Fruit fly (Drosophila melanogaster): ENCODE results near the gene Top3alpha.
A peak's percentile ranks its signal among the peaks of the same experiment; 100 is the strongest.

The Top3alpha gene

DNA sequence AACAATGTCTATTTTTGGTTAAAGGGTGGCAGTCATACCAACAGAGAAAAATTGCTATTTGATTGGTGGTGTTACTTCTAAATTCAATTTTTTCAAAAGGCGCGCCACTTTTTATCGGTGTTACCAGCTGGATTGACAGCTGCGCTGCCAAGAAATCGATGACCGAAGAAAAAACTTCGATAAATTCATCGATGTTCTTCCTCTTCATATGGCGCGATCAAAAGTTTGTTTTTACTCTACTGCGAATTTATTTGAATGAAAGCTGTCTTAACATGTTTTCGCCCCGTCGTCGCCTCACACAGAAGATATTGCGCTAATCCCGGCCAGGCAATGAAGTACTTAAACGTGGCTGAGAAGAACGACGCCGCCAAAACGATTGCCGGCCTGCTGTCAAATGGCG lies at the start of gene Top3alpha:
TSS of gene Top3alpha (plus strand) at position 186 of the 400 bp plus-strand sequence.
- no peak for TF ChIP-seq pad (GFP tag; optimal IDR thresholded peaks at IDR 0.05)
- TF ChIP-seq bab1 (GFP tag; optimal IDR thresholded peaks at IDR 0.05) = peak; percentile 29

DNA sequence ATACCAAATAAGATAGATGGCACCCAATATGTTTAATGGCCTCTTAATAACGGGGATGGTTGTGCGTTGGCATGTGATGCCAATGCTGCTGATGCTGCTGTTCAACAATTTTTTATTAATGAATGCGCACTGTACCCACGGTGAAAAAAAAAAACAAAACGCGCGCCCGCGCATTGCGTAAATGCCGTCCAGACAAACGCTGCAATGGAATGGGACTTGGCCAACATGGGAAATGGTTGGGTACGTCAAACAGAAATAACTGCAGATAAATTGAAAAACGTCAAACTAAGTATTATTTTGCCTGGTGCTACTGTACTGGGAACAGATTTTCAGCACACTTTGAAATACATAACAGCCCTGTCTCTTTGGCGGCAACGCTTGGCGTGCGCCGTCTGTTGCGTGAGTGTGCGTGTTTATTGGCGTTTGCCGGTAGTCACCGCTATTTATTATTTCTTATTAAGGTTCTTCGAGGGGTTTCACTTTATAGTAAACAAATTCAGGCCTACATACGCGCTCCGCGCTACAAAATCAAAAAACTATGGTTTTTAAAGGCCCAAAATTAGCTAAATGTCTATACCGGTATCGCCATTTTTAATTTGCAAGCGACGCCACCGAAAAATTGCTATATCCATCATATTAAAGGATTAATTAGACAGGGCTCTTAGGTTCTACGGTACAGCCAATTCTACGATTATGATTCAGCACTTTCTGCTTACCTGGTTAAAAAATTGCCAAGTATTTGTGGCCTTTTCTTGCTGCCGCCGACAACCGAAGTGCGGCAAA lies 45.2 kb upstream of the Top3alpha start:
- TF ChIP-seq CG14711 (tag; optimal IDR thresholded peaks at IDR 0.05) (peak; percentile 20), cic (GFP tag; optimal IDR thresholded peaks at IDR 0.05) (peak; percentile 16), CG7101 (tag; optimal IDR thresholded peaks at IDR 0.05) (no peak), Mnt (GFP tag; optimal IDR thresholded peaks at IDR 0.05) (peak; percentile 67), tj (GFP tag; optimal IDR thresholded peaks at IDR 0.05) (peak; percentile 52)

DNA sequence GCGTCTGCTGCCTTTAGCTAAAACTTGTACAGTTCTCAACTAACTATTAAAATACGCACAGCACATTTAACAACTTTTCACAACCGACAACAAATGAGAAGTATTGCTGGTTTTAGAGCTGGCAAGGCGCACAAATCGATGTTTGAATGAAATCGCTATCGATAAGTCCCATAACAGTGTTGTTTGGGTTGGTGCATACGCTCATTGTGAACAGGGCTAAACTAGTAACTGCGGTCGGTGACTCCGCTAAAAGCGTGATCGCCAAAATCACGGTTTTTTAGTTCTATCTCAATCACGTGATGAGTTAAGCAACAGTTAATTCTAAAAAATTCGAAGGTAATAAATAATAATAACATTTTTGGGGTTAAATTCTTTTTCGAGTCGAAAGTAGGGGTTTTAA lies 44.6 kb upstream of the Top3alpha start, which contains the start of gene Top2:
TSS of gene Top2 (minus strand) at position 110 of the 400 bp plus-strand sequence.
- TF ChIP-seq cnc (optimal IDR thresholded peaks at IDR 0.05) (no peak), cic (GFP tag; optimal IDR thresholded peaks at IDR 0.05) (no peak), CG14711 (tag; optimal IDR thresholded peaks at IDR 0.05) (peak; percentile 11), tj (GFP tag; optimal IDR thresholded peaks at IDR 0.05) (no peak), Crg-1 (GFP tag; optimal IDR thresholded peaks at IDR 0.05) (no peak), CG11617 (GFP tag; optimal IDR thresholded peaks at IDR 0.05) (no peak), CG7101 (tag; optimal IDR thresholded peaks at IDR 0.05) (peak; percentile 33), Clk (GFP tag; optimal IDR thresholded peaks at IDR 0.05) (no peak), bab1 (GFP tag; optimal IDR thresholded peaks at IDR 0.05) (peak; percentile 57), pad (GFP tag; optimal IDR thresholded peaks at IDR 0.05) (peak; percentile 21), ovo (GFP tag; optimal IDR thresholded peaks at IDR 0.05) (no peak), CG1620 (GFP tag; optimal IDR thresholded peaks at IDR 0.05) (peak; percentile 30), CG33017 (tag; optimal IDR thresholded peaks at IDR 0.05) (no peak), CG5204 (GFP tag; optimal IDR thresholded peaks at IDR 0.05) (peak; percentile 26), Mnt (GFP tag; optimal IDR thresholded peaks at IDR 0.05) (peak; percentile 59), toe (GFP tag; optimal IDR thresholded peaks at IDR 0.05) (peak; percentile 8), CG12768 (GFP tag; optimal IDR thresholded peaks at IDR 0.05) (no peak)

DNA sequence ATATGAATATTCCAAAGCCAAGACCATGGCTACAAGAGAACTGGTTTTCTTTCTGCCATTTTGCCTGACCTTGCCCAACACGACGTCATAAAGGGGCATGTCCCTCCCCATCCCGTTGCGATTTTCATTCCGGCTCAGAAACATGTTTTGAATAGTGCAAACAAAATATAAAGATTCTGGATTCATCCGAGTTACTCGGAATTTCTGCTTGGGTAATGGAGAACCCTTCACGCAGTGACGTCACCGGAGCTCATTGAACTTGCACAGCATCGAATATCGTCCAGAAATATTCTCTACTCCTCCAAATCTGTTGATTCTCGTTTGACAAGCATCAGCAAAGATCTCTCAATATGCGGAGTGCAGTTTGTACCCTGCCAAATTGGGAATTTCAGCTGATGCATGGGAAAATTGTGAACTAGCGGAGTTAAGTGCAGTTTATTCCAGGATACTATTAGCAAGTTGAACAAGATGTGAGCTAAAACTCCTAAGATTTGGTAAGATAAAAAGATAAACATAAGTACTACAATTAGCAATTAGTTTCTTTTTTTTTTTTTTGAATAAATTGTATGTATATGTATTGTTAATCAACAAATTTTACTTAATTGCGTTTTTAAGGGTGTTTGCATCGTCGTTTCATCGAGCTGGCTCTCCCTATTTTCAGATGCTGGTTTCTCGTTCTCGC lies 43.8 kb upstream of the Top3alpha start, which contains the start of gene CG10026:
TSS of gene CG10026 (plus strand) at position 187 of the 682 bp plus-strand sequence.
- no peak for TF ChIP-seq CG5204 (GFP tag; optimal IDR thresholded peaks at IDR 0.05)
- no peak for TF ChIP-seq CG11617 (GFP tag; optimal IDR thresholded peaks at IDR 0.05)
- TF ChIP-seq kay (GFP tag; ENCODE audit: borderline replicate concordance) = peak; percentile 52
- peak; percentile 7 for TF ChIP-seq CG12768 (GFP tag; optimal IDR thresholded peaks at IDR 0.05)
- no peak for TF ChIP-seq Hr96 (GFP tag; optimal IDR thresholded peaks at IDR 0.05)
- no peak for TF ChIP-seq cic (GFP tag; optimal IDR thresholded peaks at IDR 0.05)
- TF ChIP-seq tj (GFP tag; optimal IDR thresholded peaks at IDR 0.05) = peak; percentile 72
- no peak for TF ChIP-seq bab1 (GFP tag; optimal IDR thresholded peaks at IDR 0.05)
- no peak for TF ChIP-seq CG1620 (GFP tag; optimal IDR thresholded peaks at IDR 0.05)

DNA sequence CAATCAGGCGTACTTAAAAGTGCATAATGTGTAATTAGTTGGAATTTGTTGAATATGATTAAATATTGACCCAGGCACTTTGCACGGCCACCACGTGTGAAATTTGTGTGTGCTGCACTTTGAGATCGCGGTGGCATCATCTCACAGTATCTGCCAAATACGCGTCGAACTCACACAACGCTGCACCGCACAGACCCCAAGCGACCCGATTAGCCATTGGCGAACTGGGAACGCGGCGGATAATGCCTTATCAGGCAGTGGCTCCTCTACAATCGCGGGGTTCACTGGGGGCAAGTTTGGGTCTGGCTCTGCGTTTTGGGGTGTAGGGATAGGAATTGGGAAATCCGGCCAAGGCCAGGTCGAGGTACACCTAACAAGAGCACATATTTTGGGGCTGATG lies 42.8 kb upstream of the Top3alpha start:
- TF ChIP-seq cnc (optimal IDR thresholded peaks at IDR 0.05) (no peak), tj (GFP tag; optimal IDR thresholded peaks at IDR 0.05) (peak; percentile 17), toe (GFP tag; optimal IDR thresholded peaks at IDR 0.05) (no peak), cic (GFP tag; optimal IDR thresholded peaks at IDR 0.05) (no peak), CG7045 (GFP tag; optimal IDR thresholded peaks at IDR 0.05) (no peak), CG33017 (tag; optimal IDR thresholded peaks at IDR 0.05) (no peak), Mnt (GFP tag; optimal IDR thresholded peaks at IDR 0.05) (peak; percentile 6), CG14711 (tag; optimal IDR thresholded peaks at IDR 0.05) (no peak), Clk (GFP tag; optimal IDR thresholded peaks at IDR 0.05) (no peak), pad (GFP tag; optimal IDR thresholded peaks at IDR 0.05) (no peak), kay (GFP tag; ENCODE audit: borderline replicate concordance) (no peak), CG5204 (GFP tag; optimal IDR thresholded peaks at IDR 0.05) (no peak), Hr96 (GFP tag; optimal IDR thresholded peaks at IDR 0.05) (no peak), CG1620 (GFP tag; optimal IDR thresholded peaks at IDR 0.05) (no peak), CG7101 (tag; optimal IDR thresholded peaks at IDR 0.05) (no peak), CG12768 (GFP tag; optimal IDR thresholded peaks at IDR 0.05) (no peak)

DNA sequence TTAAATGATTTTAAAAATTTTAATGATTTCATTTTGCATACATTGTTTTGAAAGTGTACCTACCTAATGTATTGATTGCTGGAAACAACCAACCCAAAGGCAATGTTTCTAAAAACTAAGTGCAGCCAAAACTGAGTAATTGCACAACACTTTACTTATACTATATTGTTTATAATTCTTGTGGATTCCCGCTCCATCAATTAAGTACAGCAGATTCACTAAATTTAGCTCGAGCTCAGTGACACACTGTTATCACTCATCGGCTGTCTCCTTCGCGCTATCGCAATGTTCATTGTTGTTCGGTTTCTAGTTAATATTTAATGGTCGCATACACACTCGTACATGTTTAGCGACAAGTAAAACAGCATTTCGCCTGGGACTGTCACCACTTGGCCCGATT lies 42.2 kb upstream of the Top3alpha start:
- TF ChIP-seq ovo (GFP tag; optimal IDR thresholded peaks at IDR 0.05) = no peak

Measured in whole organism, adult.